Worm (Caenorhabditis elegans): ENCODE measurements around the gene fbxb-26.

ce11 chrII:1694530-1694929, 12.2 kb downstream of the fbxb-26 start, which contains the start of gene fbxc-26:
- no peak for TF ChIP-seq nhr-28 (tag; optimal IDR thresholded peaks at IDR 0.05)
- no peak for TF ChIP-seq snpc-4 (tag; optimal IDR thresholded peaks at IDR 0.05)
- no peak for TF ChIP-seq hmg-1.1 (GFP tag; IDR thresholded peaks at IDR 0.05)
- TF ChIP-seq lin-29 (GFP tag; IDR thresholded peaks at IDR 0.05) = no peak
- TF ChIP-seq hif-1 (tag; optimal IDR thresholded peaks at IDR 0.05) = no peak
- TF ChIP-seq rbr-2 (tag; optimal IDR thresholded peaks at IDR 0.05) = no peak
- TF ChIP-seq egl-27 (tag; optimal IDR thresholded peaks at IDR 0.05) = no peak
- TF ChIP-seq cey-2 (tag; optimal IDR thresholded peaks at IDR 0.05; ENCODE audit: borderline replicate concordance, insufficient read depth) = no peak
- TF ChIP-seq dve-1 (tag; optimal IDR thresholded peaks at IDR 0.05; ENCODE audit: insufficient read depth) = no peak
